Worm (Caenorhabditis elegans): Measurements from ENCODE around the gene nex-1.

DNA sequence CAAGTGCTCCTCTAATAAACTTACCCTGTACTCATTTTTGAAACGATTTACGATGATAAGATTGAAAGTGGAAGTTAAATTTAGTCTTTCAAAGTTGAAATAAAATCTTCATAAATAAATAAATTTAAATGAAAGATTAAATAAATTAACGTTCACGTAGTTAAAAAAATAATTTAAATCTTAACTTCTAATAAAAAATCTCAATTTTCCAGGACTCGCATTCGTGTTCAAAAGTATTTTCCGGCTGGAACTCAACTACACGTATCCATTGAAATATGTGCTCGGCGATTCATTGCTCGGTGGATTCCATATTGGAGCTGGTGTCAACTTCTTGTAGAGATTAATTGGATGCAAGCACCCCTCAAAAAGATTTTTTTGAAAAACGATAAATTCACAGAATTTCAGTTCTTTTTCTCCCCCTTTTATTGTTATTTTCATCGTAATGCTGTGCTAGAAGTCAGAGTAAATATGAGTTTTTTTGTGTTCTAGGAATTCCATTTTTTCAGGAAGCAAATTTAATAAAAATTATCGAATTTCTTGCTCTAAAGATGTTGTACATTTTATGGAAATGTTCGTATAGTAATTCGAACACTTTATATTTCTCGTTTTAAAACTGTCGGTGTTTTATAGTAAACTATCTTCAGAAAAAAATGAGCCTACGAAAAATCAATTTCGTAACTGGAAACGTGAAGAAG lies 38.0 kb downstream of the nex-1 start, which contains the start of the genes C34E10.9 and hap-1:
- no peak for TF ChIP-seq daf-12 (tag; optimal IDR thresholded peaks at IDR 0.05)
- no peak for TF ChIP-seq ceh-20 (GFP tag; IDR thresholded peaks at IDR 0.05)
- no peak for TF ChIP-seq saeg-2 (GFP tag; IDR thresholded peaks at IDR 0.05)
- no peak for TF ChIP-seq zfp-3 (GFP tag; conservative IDR thresholded peaks at IDR 0.05)

All from whole organism, L4 larva.